Fruit fly (Drosophila melanogaster) whole organism, embryonic: Measurements from ENCODE around the gene CG7841.

ENCODE experiments used
- Awh ChIP-seq: fragments of 200-800 bp; sonication (Bioruptor generic); IDR thresholded peaks from 2 replicates; pipeline ENCODE4, ENCODE4 v1.3.6; 2022; ENCODE audit warnings: missing biosample characterization, missing genetic modification characterization
- CG10565 ChIP-seq: fragments of 200-800 bp; sonication (Bioruptor generic); optimal IDR thresholded peaks from 3 replicates; lab custom pipeline; 2016; ENCODE audit warnings: missing biosample characterization, mild to moderate bottlenecking, missing genetic modification characterization
- CG11695 ChIP-seq: fragments of 200-800 bp; sonication (Bioruptor generic); IDR thresholded peaks from 3 replicates; pipeline ENCODE4 v1.3.6; 2022; ENCODE audit warnings: missing biosample characterization, missing genetic modification characterization
- CG12236 ChIP-seq: fragments of 200-800 bp; sonication (Bioruptor generic); optimal IDR thresholded peaks from 2 replicates; lab custom pipeline; 2016; ENCODE audit warnings: missing biosample characterization, missing genetic modification characterization
- CG14014 ChIP-seq: fragments of 200-800 bp; sonication (Bioruptor generic); IDR thresholded peaks from 2 replicates; pipeline ENCODE4 v1.3.6; 2022; ENCODE audit warnings: missing biosample characterization, missing genetic modification characterization
- CG14441 ChIP-seq: fragments of 200-800 bp; sonication (Bioruptor generic); IDR thresholded peaks from 2 replicates; pipeline ENCODE4 v1.3.6; 2022; ENCODE audit warnings: missing biosample characterization, missing genetic modification characterization
- CG14667 ChIP-seq: fragments of 200-800 bp; sonication (Bioruptor generic); IDR thresholded peaks from 2 replicates; pipeline ENCODE4 v1.3.6; 2022; ENCODE audit warnings: missing biosample characterization, missing genetic modification characterization
- CG15011 ChIP-seq: fragments of 200-800 bp; sonication (Bioruptor generic); optimal IDR thresholded peaks from 3 replicates; lab custom pipeline; 2018; ENCODE audit warnings: missing biosample characterization, mild to moderate bottlenecking, missing genetic modification characterization
- CG15601 ChIP-seq: fragments of 200-800 bp; sonication (Bioruptor generic); optimal IDR thresholded peaks from 3 replicates; lab custom pipeline; 2019; ENCODE audit warnings: missing biosample characterization, mild to moderate bottlenecking, missing genetic modification characterization, moderate library complexity
- CG17612 ChIP-seq: fragments of 200-800 bp; sonication (Bioruptor generic); IDR thresholded peaks from 2 replicates; pipeline ENCODE4 v1.3.6; 2022; ENCODE audit warnings: missing biosample characterization, missing genetic modification characterization
- CG4328 ChIP-seq: fragments of 200-800 bp; sonication (Bioruptor generic); optimal IDR thresholded peaks from 3 replicates; lab custom pipeline; 2017; ENCODE audit warnings: missing biosample characterization, missing genetic modification reagents, missing genetic modification characterization
- CG4360 ChIP-seq: fragments of 200-800 bp; sonication (Bioruptor generic); IDR thresholded peaks from 2 replicates; pipeline ENCODE4 v1.3.6; 2022; ENCODE audit warnings: missing biosample characterization, missing genetic modification characterization
- CG4854 ChIP-seq: fragments of 200-800 bp; sonication (Bioruptor generic); optimal IDR thresholded peaks from 2 replicates; lab custom pipeline; 2016; ENCODE audit warnings: missing biosample characterization, missing genetic modification characterization, inconsistent platforms
- CG5953 ChIP-seq: fragments of 200-800 bp; sonication (Bioruptor generic); IDR thresholded peaks from 2 replicates; pipeline ENCODE4 v1.3.6; 2022; ENCODE audit warnings: missing biosample characterization, missing genetic modification characterization
- CG6254 ChIP-seq: fragments of 200-800 bp; sonication (Bioruptor generic); optimal IDR thresholded peaks from 3 replicates; lab custom pipeline; 2017; ENCODE audit warnings: mild to moderate bottlenecking, missing biosample characterization, missing genetic modification reagents, missing genetic modification characterization
- CG6854 ChIP-seq: fragments of 200-800 bp; sonication (Bioruptor generic); optimal IDR thresholded peaks from 3 replicates; lab custom pipeline; 2017; ENCODE audit warnings: missing biosample characterization, mild to moderate bottlenecking, missing genetic modification characterization
- CG7271 ChIP-seq: fragments of 200-800 bp; sonication (Bioruptor generic); optimal IDR thresholded peaks from 2 replicates; lab custom pipeline; 2018; ENCODE audit warnings: missing biosample characterization, mild to moderate bottlenecking, missing genetic modification characterization, moderate library complexity
- CG7745 ChIP-seq: fragments of 200-800 bp; sonication (Bioruptor generic); optimal IDR thresholded peaks from 2 replicates; lab custom pipeline; 2018; ENCODE audit warnings: missing biosample characterization, mild to moderate bottlenecking, missing genetic modification characterization, moderate library complexity
- CG7786 ChIP-seq: fragments of 200-800 bp; sonication (Bioruptor generic); optimal IDR thresholded peaks from 2 replicates; lab custom pipeline; 2016; ENCODE audit warnings: missing biosample characterization, missing genetic modification characterization
- CG8944 ChIP-seq: fragments of 200-800 bp; sonication (Bioruptor generic); optimal IDR thresholded peaks from 3 replicates; lab custom pipeline; 2016; ENCODE audit warnings: missing biosample characterization, missing genetic modification characterization
- CG9437 ChIP-seq: fragments of 200-800 bp; sonication (Bioruptor generic); optimal IDR thresholded peaks from 2 replicates; lab custom pipeline; 2018; ENCODE audit warnings: missing biosample characterization, mild to moderate bottlenecking, missing genetic modification characterization
- Doc3 ChIP-seq: fragments of 200-800 bp; sonication (Bioruptor generic); IDR thresholded peaks from 3 replicates; pipeline ENCODE4 v1.3.6; 2022; ENCODE audit warnings: missing biosample characterization, missing genetic modification characterization; ENCODE audit not compliant: partially characterized antibody
- Gug ChIP-seq: fragments of 200-800 bp; sonication (Bioruptor generic); IDR thresholded peaks from 4 replicates; pipeline ENCODE4 v1.3.6; 2022; ENCODE audit warnings: missing biosample characterization, missing genetic modification characterization
- H2.0 ChIP-seq: fragments of 200-800 bp; sonication (Bioruptor generic); IDR thresholded peaks from 2 replicates; pipeline ENCODE4 v1.3.6; 2022; ENCODE audit warnings: missing biosample characterization, missing genetic modification characterization
- HLHmδ ChIP-seq: fragments of 200-800 bp; sonication (Bioruptor generic); optimal IDR thresholded peaks from 2 replicates; lab custom pipeline; 2018; ENCODE audit warnings: missing biosample characterization, mild to moderate bottlenecking, missing genetic modification characterization, moderate library complexity
- Hr39 ChIP-seq: fragments of >200 bp; optimal IDR thresholded peaks from 2 replicates; lab custom pipeline; 2017
- Hr51 ChIP-seq, 2 experiments: fragments of 200-800 bp; sonication (Bioruptor generic); optimal IDR thresholded peaks; 2 replicates in 1 of 2; 3 replicates in 1 of 2; lab custom pipeline; 2016 to 2018; ENCODE audit warnings: missing biosample characterization in 2 of 2, missing genetic modification characterization in 2 of 2, mild to moderate bottlenecking in 1 of 2, moderate library complexity in 1 of 2
- Meics ChIP-seq: fragments of 200-800 bp; sonication (Bioruptor generic); optimal IDR thresholded peaks from 2 replicates; lab custom pipeline; 2017; ENCODE audit warnings: missing biosample characterization, mild to moderate bottlenecking, missing genetic modification characterization
- NfI ChIP-seq: fragments of 200-800 bp; sonication (Bioruptor generic); optimal IDR thresholded peaks from 3 replicates; lab custom pipeline; 2018; ENCODE audit warnings: missing biosample characterization, mild to moderate bottlenecking, missing genetic modification characterization, moderate library complexity
- Pdp1 ChIP-seq, 2 experiments: fragments of 200-800 bp; sonication (Bioruptor generic); optimal IDR thresholded peaks; 3 replicates each; lab custom pipeline; 2016; ENCODE audit warnings: missing biosample characterization in 2 of 2, missing genetic modification characterization in 2 of 2, mild to moderate bottlenecking in 1 of 2, moderate library complexity in 1 of 2
- Trl ChIP-seq, 3 experiments: fragments of >200 bp in 2 of 3; fragments of 200-800 bp in 1 of 3; sonication (Bioruptor generic) in 1 of 3; optimal IDR thresholded peaks; 2 replicates in 1 of 3; 3 replicates in 2 of 3; lab custom pipeline; 2016 to 2017; ENCODE audit warnings: missing biosample characterization in 1 of 3, missing genetic modification characterization in 1 of 3
- al ChIP-seq: fragments of 200-800 bp; sonication (Bioruptor generic); IDR thresholded peaks from 2 replicates; pipeline ENCODE4 v1.3.6; 2022; ENCODE audit warnings: missing biosample characterization, missing genetic modification characterization
- az2 ChIP-seq: fragments of 200-800 bp; sonication (Bioruptor generic); optimal IDR thresholded peaks from 3 replicates; lab custom pipeline; 2016; ENCODE audit warnings: missing biosample characterization, missing genetic modification characterization
- crc ChIP-seq: fragments of 200-800 bp; sonication (Bioruptor generic); optimal IDR thresholded peaks from 2 replicates; lab custom pipeline; 2016; ENCODE audit warnings: missing biosample characterization, missing genetic modification characterization
- cwo ChIP-seq: fragments of 200-800 bp; sonication (Bioruptor generic); optimal IDR thresholded peaks from 3 replicates; lab custom pipeline; 2017; ENCODE audit warnings: missing biosample characterization, missing genetic modification characterization, mild to moderate bottlenecking, moderate library complexity, missing genetic modification reagents
- da ChIP-seq: fragments of 200-800 bp; sonication (Bioruptor generic); optimal IDR thresholded peaks from 2 replicates; lab custom pipeline; 2016; ENCODE audit warnings: missing biosample characterization, missing genetic modification characterization
- danr ChIP-seq: fragments of 200-800 bp; sonication (Bioruptor generic); IDR thresholded peaks from 2 replicates; pipeline ENCODE4 v1.3.6; 2022; ENCODE audit warnings: missing biosample characterization, missing genetic modification characterization
- dm ChIP-seq: fragments of 200-800 bp; sonication (Bioruptor generic); optimal IDR thresholded peaks from 3 replicates; lab custom pipeline; 2016; ENCODE audit warnings: missing biosample characterization, missing genetic modification characterization
- dysf ChIP-seq: fragments of 200-800 bp; sonication (Bioruptor generic); IDR thresholded peaks from 3 replicates; pipeline ENCODE4 v1.3.6; 2022; ENCODE audit warnings: missing biosample characterization, missing genetic modification characterization
- eyg ChIP-seq: fragments of 200-800 bp; sonication (Bioruptor generic); optimal IDR thresholded peaks from 3 replicates; lab custom pipeline; 2016; ENCODE audit warnings: missing biosample characterization, missing genetic modification characterization
- hbn ChIP-seq: fragments of 200-800 bp; sonication (Bioruptor generic); IDR thresholded peaks from 2 replicates; pipeline ENCODE4 v1.3.6; 2022; ENCODE audit warnings: missing biosample characterization, missing genetic modification characterization; ENCODE audit not compliant: partially characterized antibody
- lbe ChIP-seq: fragments of 200-800 bp; sonication (Bioruptor generic); optimal IDR thresholded peaks from 2 replicates; lab custom pipeline; 2016; ENCODE audit warnings: missing biosample characterization, mild to moderate bottlenecking, missing genetic modification characterization
- mam ChIP-seq: fragments of 200-800 bp; sonication (Bioruptor generic); optimal IDR thresholded peaks from 3 replicates; lab custom pipeline; 2016; ENCODE audit warnings: missing biosample characterization, missing genetic modification characterization
- otp ChIP-seq: fragments of 200-800 bp; sonication (Bioruptor generic); IDR thresholded peaks from 3 replicates; pipeline ENCODE4, ENCODE4 v1.3.6; 2022; ENCODE audit warnings: missing biosample characterization, missing genetic modification characterization
- psq ChIP-seq: fragments of 200-800 bp; sonication (Bioruptor generic); optimal IDR thresholded peaks from 2 replicates; lab custom pipeline; 2017; ENCODE audit warnings: missing biosample characterization, missing genetic modification characterization
- pum ChIP-seq: fragments of 200-800 bp; sonication (Bioruptor generic); optimal IDR thresholded peaks from 2 replicates; lab custom pipeline; 2016; ENCODE audit warnings: missing biosample characterization, missing genetic modification characterization
- sim ChIP-seq: fragments of 200-800 bp; sonication (Bioruptor generic); IDR thresholded peaks from 2 replicates; pipeline ENCODE4 v1.3.6; 2022; ENCODE audit warnings: missing biosample characterization, missing genetic modification characterization
- ssp ChIP-seq: fragments of 200-800 bp; sonication (Bioruptor generic); IDR thresholded peaks from 2 replicates; pipeline ENCODE4 v1.3.6; 2022; ENCODE audit warnings: missing biosample characterization, missing genetic modification characterization

CG7841 gene

DNA sequence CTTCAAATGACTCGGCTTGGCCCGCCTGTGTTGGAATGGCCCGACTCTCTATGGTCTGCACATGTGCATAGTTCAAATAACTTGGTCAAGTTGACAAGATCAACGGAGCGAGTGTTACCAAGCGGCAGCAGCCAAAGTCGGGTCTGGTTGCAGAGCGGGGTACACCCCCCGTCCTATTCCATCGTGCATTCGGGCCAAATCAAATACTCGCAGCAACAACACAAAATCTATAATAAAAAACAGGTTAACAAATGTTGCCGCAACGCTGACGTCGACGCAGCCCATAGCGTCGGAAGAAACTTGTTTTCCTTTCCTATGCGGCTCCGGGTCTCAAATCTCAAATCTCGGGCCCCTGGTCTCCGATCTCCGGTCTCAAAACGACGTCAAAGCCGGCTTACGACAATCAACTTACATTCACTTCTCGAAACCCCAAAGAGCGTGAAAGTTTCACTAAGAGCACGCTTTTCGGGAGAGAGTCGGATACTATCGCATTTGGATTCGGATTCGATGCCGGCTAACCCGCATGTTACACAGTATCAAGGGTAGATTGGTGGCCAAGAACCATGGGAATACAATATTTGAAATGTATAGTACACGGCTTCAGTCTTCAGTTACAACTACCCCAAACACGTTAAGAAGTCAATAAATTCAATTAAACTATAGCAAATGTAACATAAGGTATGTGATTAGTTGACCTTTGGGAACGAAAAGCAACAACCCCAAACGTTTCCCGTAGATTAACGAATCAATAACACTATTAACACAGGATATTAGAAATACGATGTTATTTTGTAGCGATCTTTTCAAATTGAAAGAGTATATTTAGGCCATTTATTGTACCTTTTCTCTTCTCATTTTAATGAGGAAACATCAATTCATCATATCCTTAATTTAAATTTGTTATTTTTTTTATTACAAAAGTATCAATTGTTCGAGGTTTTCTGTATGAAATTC lies 26.5 kb upstream of the CG7841 start (continued):
- TF ChIP-seq Pdp1 (GFP tag; optimal IDR thresholded peaks at IDR 0.05; lab: Kevin White, UChicago): peak; percentile 5 to 71
- 0 out of 3 replicates have a peak, but pooled peaks have one; percentile 37 for TF ChIP-seq dysf (GFP tag; lab: Robert Waterston, UW)
- TF ChIP-seq CG5953 (GFP tag; lab: Robert Waterston, UW): no peak
- TF ChIP-seq NfI (GFP tag; lab: Kevin White, UChicago): peak; percentile 43
- TF ChIP-seq Trl (optimal IDR thresholded peaks at IDR 0.05; lab: Kevin White, UChicago): peak in 1 of 2 experiments; percentile 68
- no peak for TF ChIP-seq Trl (GFP tag; optimal IDR thresholded peaks at IDR 0.05; lab: Kevin White, UChicago)
- peak; percentile 43 for TF ChIP-seq cwo
- no peak for TF ChIP-seq eyg (GFP tag; lab: Kevin White, UChicago)
- TF ChIP-seq CG4854 (GFP tag; lab: Kevin White, UChicago): no peak
- TF ChIP-seq CG9437 (GFP tag; lab: Kevin White, UChicago): peak; percentile 83
- peak; percentile 65 for TF ChIP-seq az2 (GFP tag; lab: Kevin White, UChicago)
- TF ChIP-seq hbn (GFP tag; lab: Robert Waterston, UW): no peak
- peak; percentile 20 for TF ChIP-seq psq (GFP tag; lab: Kevin White, UChicago)
- TF ChIP-seq otp (GFP tag; lab: Robert Waterston, UW): no peak
- peak; percentile 59 for TF ChIP-seq CG8944 (GFP tag; lab: Kevin White, UChicago)
- no peak; the same call in 1 of the 2 replicates for TF ChIP-seq Awh
- no peak for TF ChIP-seq da (GFP tag; lab: Kevin White, UChicago)
- TF ChIP-seq CG17612 (GFP tag; lab: Robert Waterston, UW): no peak
- TF ChIP-seq CG6854 (GFP tag; lab: Kevin White, UChicago): peak; percentile 27
- peak; percentile 42 for TF ChIP-seq CG15601 (tag; lab: Kevin White, UChicago)
- TF ChIP-seq CG12236 (GFP tag; lab: Kevin White, UChicago): peak; percentile 5
- no peak for TF ChIP-seq CG7745
- TF ChIP-seq CG10565: no peak
- peak in 1 of 2 experiments; percentile 77 for TF ChIP-seq Hr51 (GFP tag; optimal IDR thresholded peaks at IDR 0.05; lab: Kevin White, UChicago)
- no peak for TF ChIP-seq crc (GFP tag; lab: Kevin White, UChicago)
- peak; percentile 50 for TF ChIP-seq CG4328 (GFP tag; lab: Kevin White, UChicago)
- no peak for TF ChIP-seq ssp (GFP tag; lab: Robert Waterston, UW)
- peak; percentile 29; the same call in 1 of the 2 replicates for TF ChIP-seq H2.0 (GFP tag; lab: Robert Waterston, UW)
- TF ChIP-seq HLHmδ (GFP tag; lab: Kevin White, UChicago): peak; percentile 13
- peak; percentile 42 for TF ChIP-seq CG7786 (GFP tag; lab: Kevin White, UChicago)
- no peak for TF ChIP-seq al (GFP tag; lab: Robert Waterston, UW)
- TF ChIP-seq lbe (GFP tag; lab: Kevin White, UChicago): no peak
- TF ChIP-seq pum: peak; percentile 59
- TF ChIP-seq CG14014 (GFP tag; lab: Robert Waterston, UW): no peak
- TF ChIP-seq dm: peak; percentile 29
- TF ChIP-seq CG14667 (GFP tag; lab: Robert Waterston, UW): peak; percentile 38
- TF ChIP-seq sim (GFP tag; lab: Robert Waterston, UW): no peak
- peak; percentile 50; the same call in 1 of the 2 replicates for TF ChIP-seq CG4360 (GFP tag; lab: Robert Waterston, UW)
- TF ChIP-seq Hr39 (lab: Kevin White, UChicago): no peak
- TF ChIP-seq danr (GFP tag; lab: Robert Waterston, UW): no peak
- no peak for TF ChIP-seq Doc3 (GFP tag; lab: Robert Waterston, UW)
- no peak for TF ChIP-seq CG6254 (GFP tag; lab: Kevin White, UChicago)
- peak; percentile 62 for TF ChIP-seq mam
- TF ChIP-seq CG7271 (tag; lab: Kevin White, UChicago): no peak
- TF ChIP-seq Meics (GFP tag; lab: Kevin White, UChicago): peak; percentile 67
- peak; percentile 57 for TF ChIP-seq CG15011 (GFP tag; lab: Kevin White, UChicago)
- TF ChIP-seq Gug: peak; percentile 55; the same call in 2 of the 4 replicates
- TF ChIP-seq CG11695 (GFP tag; lab: Robert Waterston, UW): peak; percentile 17; the same call in 1 of the 3 replicates
- peak; percentile 61; the same call in 1 of the 2 replicates for TF ChIP-seq CG14441 (GFP tag; lab: Robert Waterston, UW)
